Worm (Caenorhabditis elegans): ENCODE results near the gene cyp-33C12.

cyp-33C12 gene

ce11 chrV:2174465-2174864 is 29.7 kb downstream of the cyp-33C12 start:
- TF ChIP-seq sem-4 (tag; optimal IDR thresholded peaks at IDR 0.05) (no peak), ZK546.5 (tag; optimal IDR thresholded peaks at IDR 0.05) (no peak), egl-27 (tag; optimal IDR thresholded peaks at IDR 0.05) (no peak), ceh-16 (tag; optimal IDR thresholded peaks at IDR 0.05) (no peak), ceh-82 (tag; optimal IDR thresholded peaks at IDR 0.05) (no peak)

DNA sequence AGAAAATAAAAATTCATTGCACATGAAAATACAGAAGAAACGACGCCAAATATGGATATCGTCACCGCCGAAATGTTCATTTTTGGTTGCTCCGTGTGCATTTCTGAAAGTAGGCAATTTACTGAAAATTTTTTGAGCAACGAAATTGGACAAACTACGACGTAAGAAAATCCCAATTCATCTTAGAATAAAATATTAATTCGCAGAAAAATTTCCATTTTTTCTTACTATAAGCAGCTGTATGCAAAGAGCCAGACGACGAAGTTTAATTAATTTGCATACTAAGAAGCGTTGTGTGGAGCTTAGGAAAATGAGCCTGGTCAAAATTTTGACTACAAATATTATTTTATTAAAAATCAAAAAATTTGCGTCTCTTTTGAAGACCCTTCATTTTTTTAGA is 37.5 kb downstream of the cyp-33C12 start, which contains the start of gene srbc-19:
Gene srbc-19, minus strand, starts transcription at position 101 of the 400 bp plus-strand sequence.
- TF ChIP-seq unc-39 (tag; optimal IDR thresholded peaks at IDR 0.05) (no peak), sma-3 (GFP tag; optimal IDR thresholded peaks at IDR 0.05) (no peak)

DNA sequence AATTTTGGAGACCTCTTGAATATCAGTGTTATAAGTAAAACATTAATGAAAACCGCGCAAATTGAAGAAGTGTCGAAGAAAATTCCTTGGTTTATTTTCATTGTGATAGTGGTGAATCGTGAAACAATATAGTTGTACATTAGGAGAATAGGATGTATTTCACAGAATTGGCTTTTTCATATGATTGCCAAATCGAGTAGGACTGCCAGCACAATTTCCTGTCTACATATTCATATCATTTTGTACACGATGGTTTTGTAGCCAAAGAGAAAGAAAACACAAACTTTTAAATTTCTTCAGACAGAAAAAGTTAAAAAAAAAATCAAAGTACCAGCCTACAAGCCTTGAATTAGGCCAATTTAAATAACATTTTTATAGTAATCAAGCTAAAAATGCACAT is 40.5 kb downstream of the cyp-33C12 start, which contains the start of gene str-255:
Gene str-255, minus strand, starts transcription at position 101 of the 400 bp plus-strand sequence.
- TF ChIP-seq dmd-4 (tag; optimal IDR thresholded peaks at IDR 0.05) (no peak), egl-27 (tag; optimal IDR thresholded peaks at IDR 0.05) (no peak), mab-5 (tag; optimal IDR thresholded peaks at IDR 0.05) (no peak), ceh-16 (tag; optimal IDR thresholded peaks at IDR 0.05) (no peak), elt-1 (tag; optimal IDR thresholded peaks at IDR 0.05) (no peak), sma-3 (GFP tag; optimal IDR thresholded peaks at IDR 0.05) (no peak), nhr-129 (tag; optimal IDR thresholded peaks at IDR 0.05) (no peak), lsy-2 (tag; optimal IDR thresholded peaks at IDR 0.05) (no peak), peb-1 (tag; optimal IDR thresholded peaks at IDR 0.05) (no peak), gmeb-1 (tag; optimal IDR thresholded peaks at IDR 0.05) (no peak), mdl-1 (tag; optimal IDR thresholded peaks at IDR 0.05) (no peak), nhr-23 (tag; optimal IDR thresholded peaks at IDR 0.05) (no peak), nhr-77 (tag; optimal IDR thresholded peaks at IDR 0.05) (no peak), ztf-11 (tag; optimal IDR thresholded peaks at IDR 0.05) (no peak), Y55F3AM.14 (GFP tag; optimal IDR thresholded peaks at IDR 0.05) (no peak)

DNA sequence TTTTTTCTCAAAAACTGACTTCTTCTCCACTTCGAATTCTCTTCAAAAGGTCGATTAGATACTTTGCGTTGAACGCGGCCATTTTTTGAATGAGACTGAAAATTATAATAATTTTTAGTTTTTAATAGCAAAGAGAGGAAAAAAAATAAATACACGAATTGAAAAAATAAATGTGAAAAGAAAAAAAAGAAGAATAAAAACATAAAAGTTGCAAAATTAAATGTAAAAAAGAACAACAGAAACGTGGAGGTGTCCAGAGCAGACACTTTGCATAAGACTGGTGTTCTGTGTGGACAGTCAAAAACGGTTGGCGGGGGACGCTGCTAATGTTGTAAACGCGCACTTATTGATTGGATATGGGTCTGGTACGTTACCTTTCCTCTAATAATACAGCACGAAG is 44.9 kb downstream of the cyp-33C12 start, which contains the start of gene C45H4.14:
Gene C45H4.14, minus strand, starts transcription at position 101 of the 400 bp plus-strand sequence.
- TF ChIP-seq ztf-11 (tag; optimal IDR thresholded peaks at IDR 0.05) (no peak), aly-2 (tag; optimal IDR thresholded peaks at IDR 0.05) (no peak), dmd-4 (tag; optimal IDR thresholded peaks at IDR 0.05) (no peak), mab-5 (tag; optimal IDR thresholded peaks at IDR 0.05) (no peak), ceh-16 (tag; optimal IDR thresholded peaks at IDR 0.05) (no peak), nhr-129 (tag; optimal IDR thresholded peaks at IDR 0.05) (no peak), alr-1 (tag; optimal IDR thresholded peaks at IDR 0.05) (no peak), snpc-4 (tag; optimal IDR thresholded peaks at IDR 0.05) (no peak), ceh-82 (tag; optimal IDR thresholded peaks at IDR 0.05) (no peak), lin-13 (GFP tag; optimal IDR thresholded peaks at IDR 0.05) (no peak), nhr-77 (tag; optimal IDR thresholded peaks at IDR 0.05) (no peak), egl-27 (tag; optimal IDR thresholded peaks at IDR 0.05) (no peak), ama-1 (optimal IDR thresholded peaks at IDR 0.05) (no peak), skn-1 (tag; optimal IDR thresholded peaks at IDR 0.05) (no peak), Y55F3AM.14 (GFP tag; optimal IDR thresholded peaks at IDR 0.05) (no peak), unc-39 (tag; optimal IDR thresholded peaks at IDR 0.05) (no peak), nhr-237 (tag; optimal IDR thresholded peaks at IDR 0.05) (no peak), sma-9 (GFP tag; optimal IDR thresholded peaks at IDR 0.05) (no peak), sma-9 (tag; optimal IDR thresholded peaks at IDR 0.05) (no peak)

DNA sequence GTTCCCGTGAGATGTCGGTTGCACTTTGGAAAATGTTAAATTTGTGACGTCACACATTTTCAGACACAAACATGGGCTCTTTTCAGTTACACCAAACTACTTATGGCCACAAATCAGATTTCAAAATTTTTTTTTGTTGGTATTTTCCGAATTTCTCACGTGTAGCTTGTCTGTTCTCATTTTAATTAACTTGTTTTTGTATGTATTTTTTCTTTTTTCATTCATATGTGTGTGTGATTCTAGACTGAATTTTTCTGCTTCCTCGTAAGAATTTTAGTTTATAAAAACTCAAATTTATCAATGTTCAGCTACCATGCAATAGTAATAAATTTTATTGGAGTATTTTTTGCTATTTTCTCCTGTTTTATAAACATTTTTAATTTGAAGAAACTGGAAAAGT is 47.4 kb downstream of the cyp-33C12 start, which contains the start of gene srbc-22:
Gene srbc-22, plus strand, starts transcription at position 301 of the 400 bp plus-strand sequence.
- TF ChIP-seq nhr-77 (tag; optimal IDR thresholded peaks at IDR 0.05): no peak
- no peak for TF ChIP-seq egl-27 (tag; optimal IDR thresholded peaks at IDR 0.05)
- no peak for TF ChIP-seq zag-1 (tag; optimal IDR thresholded peaks at IDR 0.05)
- TF ChIP-seq elt-3 (tag; optimal IDR thresholded peaks at IDR 0.05): no peak
- no peak for TF ChIP-seq aly-2 (tag; optimal IDR thresholded peaks at IDR 0.05)
- no peak for TF ChIP-seq fos-1 (tag; optimal IDR thresholded peaks at IDR 0.05)
- TF ChIP-seq sma-3 (GFP tag; optimal IDR thresholded peaks at IDR 0.05): no peak
- no peak for TF ChIP-seq skn-1 (tag; optimal IDR thresholded peaks at IDR 0.05)
- TF ChIP-seq elt-1 (tag; optimal IDR thresholded peaks at IDR 0.05): no peak
- no peak for TF ChIP-seq F13H6.1 (tag; optimal IDR thresholded peaks at IDR 0.05)
- TF ChIP-seq lin-11 (tag; optimal IDR thresholded peaks at IDR 0.05): no peak
- TF ChIP-seq unc-62 (GFP tag; optimal IDR thresholded peaks at IDR 0.05): no peak
- no peak for TF ChIP-seq nhr-25 (tag; optimal IDR thresholded peaks at IDR 0.05)
- no peak for TF ChIP-seq nhr-23 (tag; optimal IDR thresholded peaks at IDR 0.05)
- no peak for TF ChIP-seq peb-1 (tag; optimal IDR thresholded peaks at IDR 0.05)
- TF ChIP-seq mdl-1 (tag; optimal IDR thresholded peaks at IDR 0.05): no peak
- no peak for TF ChIP-seq sem-4 (tag; optimal IDR thresholded peaks at IDR 0.05)
- TF ChIP-seq Y55F3AM.14 (GFP tag; optimal IDR thresholded peaks at IDR 0.05): no peak
- TF ChIP-seq ceh-16 (tag; optimal IDR thresholded peaks at IDR 0.05): no peak
- no peak for TF ChIP-seq crh-2 (tag; optimal IDR thresholded peaks at IDR 0.05)
